Worm (Caenorhabditis elegans) whole organism, L4/young adult: ENCODE data around the gene F53F4.1.

Experiments
- W03F9.2 ChIP-seq: fragments of 150-350 bp; optimal IDR thresholded peaks from 2 replicates; lab custom pipeline; 2014; ENCODE audit warnings: missing biosample characterization, missing genetic modification characterization
- dao-5 ChIP-seq: sonication (generic microtip); optimal IDR thresholded peaks from 2 replicates; lab custom pipeline; 2016; ENCODE audit warnings: missing genotype, missing genetic modification characterization, moderate library complexity, missing compliant biosample characterization
- him-1 ChIP-seq: sonication (generic microtip); optimal IDR thresholded peaks from 2 replicates; lab custom pipeline; 2016; ENCODE audit warnings: missing genotype, missing genetic modification reagents, missing genetic modification characterization, missing compliant biosample characterization

- TF ChIP-seq him-1 (no peak), dao-5 (tag; lab: Kevin White, UChicago) (no peak), W03F9.2 (no peak)
These were observed 25.2 kb downstream of the F53F4.1 start for ce11 chrV:13609806-13610205.
